Fruit fly (Drosophila melanogaster) S2 (cell line): ENCODE data around the gene CG11353.

Experiments
- CG8478 ChIP-seq: fragments of >200 bp; optimal IDR thresholded peaks from 2 replicates; lab custom pipeline; 2018
- CTCF ChIP-seq, 2 experiments: fragments of >200 bp; optimal IDR thresholded peaks; 2 replicates each; lab custom pipeline; 2018

dm6 chr3L:4555136-4555535, 22.2 kb downstream of the CG11353 start, which contains the start of gene CG33777:
- TF ChIP-seq CG8478 (lab: Kevin White, UChicago) = no peak
- TF ChIP-seq CTCF (optimal IDR thresholded peaks at IDR 0.05; lab: Kevin White, UChicago) = no peak
